Worm (Caenorhabditis elegans) whole organism, L4 larva: Measurements from ENCODE around the gene K02F6.1.

Experiments
- T20F7.1 ChIP-seq: fragments of 200-800 bp; sonication (Bioruptor generic); optimal IDR thresholded peaks from 2 replicates; lab custom pipeline; 2018; ENCODE audit warnings: mild to moderate bottlenecking, missing genetic modification characterization, missing compliant biosample characterization
- ama-1 ChIP-seq: fragments of 150-350 bp; optimal IDR thresholded peaks from 2 replicates; lab custom pipeline; 2014; ENCODE audit warnings: inconsistent platforms, mixed read lengths
- egl-43 ChIP-seq: fragments of 200-800 bp; sonication (Bioruptor generic); IDR thresholded peaks from 2 replicates; pipeline ENCODE4 v1.3.6; 2022; ENCODE audit warnings: missing genetic modification reagents, missing genetic modification characterization, missing compliant biosample characterization
- lin-15B ChIP-seq: fragments of 150-350 bp; sonication (generic microtip); optimal IDR thresholded peaks from 3 replicates; lab custom pipeline; 2014; ENCODE audit warnings: missing biosample characterization, missing genetic modification characterization
- nhr-102 ChIP-seq: sonication (generic microtip); optimal IDR thresholded peaks from 2 replicates; lab custom pipeline; 2016; ENCODE audit warnings: mild to moderate bottlenecking, missing genetic modification characterization, moderate library complexity, missing compliant biosample characterization

DNA sequence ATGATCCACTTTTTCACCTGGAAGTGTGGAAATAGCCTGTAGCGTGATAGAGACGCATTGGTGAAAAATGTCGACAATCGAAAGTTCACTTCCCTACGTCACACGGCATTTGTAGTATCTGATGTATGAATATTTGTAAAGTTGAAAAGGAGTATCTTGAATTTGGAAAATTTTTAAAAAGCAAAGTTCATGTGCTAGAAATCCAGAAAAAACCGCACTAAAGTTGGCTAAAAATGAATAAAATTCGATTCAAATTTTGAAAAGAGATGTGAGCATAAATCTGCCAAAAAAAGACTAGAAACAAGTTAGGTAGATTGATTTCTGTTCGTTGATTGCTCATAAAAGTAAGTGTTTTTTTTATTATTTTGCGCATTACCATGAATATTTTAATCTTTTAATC lies 29.3 kb downstream of the K02F6.1 start, which contains the start of gene sri-74:
- TF ChIP-seq T20F7.1 (GFP tag; lab: Kevin White, UChicago): no peak
- TF ChIP-seq egl-43 (GFP tag; lab: Robert Waterston, UW): no peak
- TF ChIP-seq nhr-102 (tag; lab: Kevin White, UChicago): no peak
- no peak for TF ChIP-seq ama-1 (lab: Kevin White, UChicago)
- no peak for TF ChIP-seq lin-15B (tag; lab: Kevin White, UChicago)
